Fruit fly (Drosophila melanogaster) whole organism, pupa: ENCODE results near the gene gdl-ORF39.

Experiments used
- CG13204 ChIP-seq: fragments of 200-800 bp; sonication (Bioruptor generic); optimal IDR thresholded peaks from 2 replicates; lab custom pipeline; 2018; ENCODE audit warnings: missing biosample characterization, mild to moderate bottlenecking, missing genetic modification characterization, moderate library complexity
- CG15710 ChIP-seq: fragments of 200-800 bp; sonication (Bioruptor generic); optimal IDR thresholded peaks from 2 replicates; lab custom pipeline; 2018; ENCODE audit warnings: missing biosample characterization, mild to moderate bottlenecking, missing genetic modification characterization, moderate library complexity
- CG17806 ChIP-seq: fragments of 200-800 bp; sonication (Bioruptor generic); optimal IDR thresholded peaks from 2 replicates; lab custom pipeline; 2018; ENCODE audit warnings: missing biosample characterization, mild to moderate bottlenecking, missing genetic modification characterization, moderate library complexity
- CG32121 ChIP-seq: fragments of 200-800 bp; sonication (Bioruptor generic); IDR thresholded peaks from 2 replicates; pipeline ENCODE4 v1.3.6; 2022; ENCODE audit warnings: missing biosample characterization, missing genetic modification characterization
- CG34367 ChIP-seq: fragments of 200-800 bp; sonication (Bioruptor generic); optimal IDR thresholded peaks from 2 replicates; lab custom pipeline; 2018; ENCODE audit warnings: missing biosample characterization, mild to moderate bottlenecking, missing genetic modification characterization
- CG8159 ChIP-seq: fragments of 200-800 bp; sonication (Bioruptor generic); optimal IDR thresholded peaks from 3 replicates; lab custom pipeline; 2018; ENCODE audit warnings: missing biosample characterization, mild to moderate bottlenecking, missing genetic modification characterization, moderate library complexity
- CG9948 ChIP-seq: fragments of 200-800 bp; sonication (Bioruptor generic); optimal IDR thresholded peaks from 2 replicates; lab custom pipeline; 2018; ENCODE audit warnings: missing biosample characterization, mild to moderate bottlenecking, missing genetic modification characterization, moderate library complexity
- D1 ChIP-seq: fragments of 200-800 bp; sonication (Bioruptor generic); optimal IDR thresholded peaks from 2 replicates; lab custom pipeline; 2018; ENCODE audit warnings: missing biosample characterization, mild to moderate bottlenecking, missing genetic modification characterization, moderate library complexity
- Ets98B ChIP-seq: fragments of 200-800 bp; sonication (Bioruptor generic); IDR thresholded peaks from 2 replicates; pipeline ENCODE4 v1.3.6; 2022; ENCODE audit warnings: missing biosample characterization, missing genetic modification characterization
- Pif1A ChIP-seq: fragments of 200-800 bp; sonication (Bioruptor generic); optimal IDR thresholded peaks from 3 replicates; lab custom pipeline; 2016; ENCODE audit warnings: missing biosample characterization, missing genetic modification characterization
- fd96Ca ChIP-seq: fragments of 200-800 bp; sonication (Bioruptor generic); IDR thresholded peaks from 3 replicates; pipeline ENCODE4 v1.3.6; 2022; ENCODE audit warnings: missing biosample characterization, missing genetic modification characterization
- gl ChIP-seq: fragments of 200-800 bp; sonication (Bioruptor generic); optimal IDR thresholded peaks from 2 replicates; lab custom pipeline; 2018; ENCODE audit warnings: missing biosample characterization, mild to moderate bottlenecking, missing genetic modification characterization

- TF ChIP-seq Pif1A (GFP tag; lab: Kevin White, UChicago) (no peak), D1 (tag; lab: Kevin White, UChicago) (no peak), CG17806 (no peak), Ets98B (GFP tag; lab: Robert Waterston, UW) (no peak), CG8159 (tag; lab: Kevin White, UChicago) (no peak), fd96Ca (GFP tag; lab: Robert Waterston, UW) (no peak), CG13204 (GFP tag; lab: Kevin White, UChicago) (no peak), CG32121 (GFP tag; lab: Robert Waterston, UW) (no peak), CG9948 (tag; lab: Kevin White, UChicago) (no peak), gl (tag; lab: Kevin White, UChicago) (no peak), CG15710 (no peak), CG34367 (no peak)
These were observed 35.2 kb upstream of the gdl-ORF39 start, which contains the start of gene cocoon for dm6 chr3L:15474010-15474409.
